Fruit fly (Drosophila melanogaster) whole organism, adult: Measurements from ENCODE around the gene per.
A peak's percentile ranks its signal among the peaks of the same experiment; 100 is the strongest.

Source experiments
- CG11617 ChIP-seq: fragments of 200-800 bp; sonication (Bioruptor generic); optimal IDR thresholded peaks from 2 replicates; lab custom pipeline; 2017; ENCODE audit warnings: mild to moderate bottlenecking, missing biosample characterization, missing genetic modification reagents, missing genetic modification characterization
- CG12768 ChIP-seq: fragments of 200-800 bp; sonication (Bioruptor generic); optimal IDR thresholded peaks from 2 replicates; lab custom pipeline; 2017; ENCODE audit warnings: missing biosample characterization, missing genetic modification characterization, mild to moderate bottlenecking, moderate library complexity, missing genetic modification reagents
- CG14711 ChIP-seq: fragments of 200-800 bp; sonication (Bioruptor generic); optimal IDR thresholded peaks from 2 replicates; lab custom pipeline; 2018; ENCODE audit warnings: missing biosample characterization, mild to moderate bottlenecking, missing genetic modification characterization, moderate library complexity
- CG1620 ChIP-seq: fragments of 200-800 bp; sonication (Bioruptor generic); optimal IDR thresholded peaks from 2 replicates; lab custom pipeline; 2016; ENCODE audit warnings: missing biosample characterization, missing genetic modification characterization
- CG33017 ChIP-seq: fragments of 200-800 bp; sonication (Bioruptor generic); optimal IDR thresholded peaks from 2 replicates; lab custom pipeline; 2018; ENCODE audit warnings: missing biosample characterization, mild to moderate bottlenecking, missing genetic modification characterization, moderate library complexity
- CG5204 ChIP-seq: fragments of 200-800 bp; sonication (Bioruptor generic); optimal IDR thresholded peaks from 2 replicates; lab custom pipeline; 2016; ENCODE audit warnings: missing biosample characterization, missing genetic modification characterization
- CG7045 ChIP-seq: fragments of 200-800 bp; sonication (Bioruptor generic); optimal IDR thresholded peaks from 2 replicates; lab custom pipeline; 2017; ENCODE audit warnings: missing biosample characterization, mild to moderate bottlenecking, missing genetic modification characterization
- CG7101 ChIP-seq: fragments of 200-800 bp; sonication (Bioruptor generic); optimal IDR thresholded peaks from 2 replicates; lab custom pipeline; 2018; ENCODE audit warnings: missing biosample characterization, mild to moderate bottlenecking, missing genetic modification characterization, moderate library complexity
- Clk ChIP-seq: fragments of 200-800 bp; sonication (Bioruptor generic); optimal IDR thresholded peaks from 2 replicates; lab custom pipeline; 2017; ENCODE audit warnings: missing biosample characterization, missing genetic modification characterization
- Crg-1 ChIP-seq: fragments of 200-800 bp; sonication (Bioruptor generic); optimal IDR thresholded peaks from 2 replicates; lab custom pipeline; 2016; ENCODE audit warnings: missing biosample characterization, missing genetic modification characterization
- Hr96 ChIP-seq: fragments of 200-800 bp; sonication (Bioruptor generic); optimal IDR thresholded peaks from 2 replicates; lab custom pipeline; 2016; ENCODE audit warnings: missing biosample characterization, missing genetic modification characterization
- Mnt ChIP-seq: fragments of 200-800 bp; sonication (Bioruptor generic); optimal IDR thresholded peaks from 2 replicates; lab custom pipeline; 2016; ENCODE audit warnings: missing biosample characterization, mild to moderate bottlenecking, missing genetic modification characterization
- bab1 ChIP-seq: fragments of 200-800 bp; sonication (Bioruptor generic); optimal IDR thresholded peaks from 3 replicates; lab custom pipeline; 2019; ENCODE audit warnings: missing biosample characterization, mild to moderate bottlenecking, missing genetic modification characterization, moderate library complexity
- cic ChIP-seq: fragments of 200-800 bp; sonication (Bioruptor generic); optimal IDR thresholded peaks from 2 replicates; lab custom pipeline; 2017; ENCODE audit warnings: missing biosample characterization, mild to moderate bottlenecking, missing genetic modification characterization, moderate library complexity
- cnc ChIP-seq, 2 experiments: fragments of >200 bp; optimal IDR thresholded peaks; 2 replicates each; lab custom pipeline; 2017
- kay ChIP-seq: fragments of 200-800 bp; sonication (Bioruptor generic); peaks from one replicate; lab custom pipeline; 2016; ENCODE audit warnings: missing biosample characterization, missing genetic modification characterization, borderline replicate concordance
- ovo ChIP-seq: fragments of 200-800 bp; sonication (Bioruptor generic); optimal IDR thresholded peaks from 2 replicates; lab custom pipeline; 2016; ENCODE audit warnings: missing biosample characterization, missing genetic modification characterization
- pad ChIP-seq: fragments of 200-800 bp; sonication (Bioruptor generic); optimal IDR thresholded peaks from 3 replicates; lab custom pipeline; 2017; ENCODE audit warnings: missing biosample characterization, missing genetic modification characterization, mild to moderate bottlenecking, moderate library complexity, missing genetic modification reagents
- tj ChIP-seq: fragments of 200-800 bp; sonication (Bioruptor generic); optimal IDR thresholded peaks from 3 replicates; lab custom pipeline; 2017; ENCODE audit warnings: missing biosample characterization, mild to moderate bottlenecking, missing genetic modification characterization, moderate library complexity
- toe ChIP-seq: fragments of 200-800 bp; sonication (Bioruptor generic); optimal IDR thresholded peaks from 2 replicates; lab custom pipeline; 2016; ENCODE audit warnings: missing biosample characterization, missing genetic modification characterization

per gene

DNA sequence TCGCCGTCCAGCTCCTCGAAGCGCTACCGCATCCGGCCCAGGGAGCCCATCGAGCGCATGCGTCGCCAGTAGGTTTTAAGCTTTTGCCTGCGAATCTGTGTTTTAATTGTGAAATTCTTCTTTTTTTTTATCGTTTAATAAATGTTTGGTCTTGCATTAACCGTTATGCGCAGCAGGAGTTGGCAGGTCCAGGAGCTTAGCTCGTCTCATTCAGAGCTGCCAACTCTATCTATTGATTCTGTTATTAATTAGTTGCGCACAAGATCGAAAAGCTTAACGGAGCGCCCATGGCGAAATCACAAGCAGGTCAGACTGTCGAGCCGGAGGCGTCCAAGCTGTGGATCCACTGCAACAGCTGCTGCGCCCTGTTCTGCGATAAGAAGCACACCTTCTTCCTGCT is 41.0 kb downstream of the per start, which contains the start of gene vilya:
vilya (plus strand) TSS at position 259 of the 400 bp plus-strand sequence.
- TF ChIP-seq Clk (GFP tag; lab: Kevin White, UChicago) (no peak), CG5204 (GFP tag; lab: Kevin White, UChicago) (no peak), Mnt (no peak)

dm6 chrX:2727506-2727905 is 42.1 kb downstream of the per start, which contains the start of gene dwg:
Gene dwg, plus strand, starts transcription at chrX:2727698.
- TF ChIP-seq bab1 = peak; percentile 29
- TF ChIP-seq cic (GFP tag; lab: Kevin White, UChicago) = no peak

- TF ChIP-seq CG11617 (GFP tag; lab: Kevin White, UChicago) (peak; percentile 77), Crg-1 (peak; percentile 32), CG5204 (GFP tag; lab: Kevin White, UChicago) (no peak), tj (GFP tag; lab: Kevin White, UChicago) (peak; percentile 35), CG1620 (peak; percentile 66), bab1 (peak; percentile 77), pad (GFP tag; lab: Kevin White, UChicago) (peak; percentile 60), cnc (optimal IDR thresholded peaks at IDR 0.05; lab: Kevin White, UChicago) (no peak), CG7101 (tag; lab: Kevin White, UChicago) (peak; percentile 68), CG12768 (GFP tag; lab: Kevin White, UChicago) (peak; percentile 63), Hr96 (GFP tag; lab: Kevin White, UChicago) (no peak), CG7045 (peak; percentile 40), cic (GFP tag; lab: Kevin White, UChicago) (no peak), ovo (peak; percentile 44), toe (GFP tag; lab: Kevin White, UChicago) (no peak), Mnt (peak; percentile 98), Clk (GFP tag; lab: Kevin White, UChicago) (peak; percentile 45), CG14711 (tag; lab: Kevin White, UChicago) (peak; percentile 50), kay (no peak), CG33017 (tag; lab: Kevin White, UChicago) (peak; percentile 29)
These were observed 46.7 kb downstream of the per start, which contains the start of the genes ttm50 and CG2712 for dm6 chrX:2732127-2732526. Gene ttm50, minus strand, starts transcription at chrX:2732190. Gene CG2712, plus strand, starts transcription at chrX:2732469.

DNA sequence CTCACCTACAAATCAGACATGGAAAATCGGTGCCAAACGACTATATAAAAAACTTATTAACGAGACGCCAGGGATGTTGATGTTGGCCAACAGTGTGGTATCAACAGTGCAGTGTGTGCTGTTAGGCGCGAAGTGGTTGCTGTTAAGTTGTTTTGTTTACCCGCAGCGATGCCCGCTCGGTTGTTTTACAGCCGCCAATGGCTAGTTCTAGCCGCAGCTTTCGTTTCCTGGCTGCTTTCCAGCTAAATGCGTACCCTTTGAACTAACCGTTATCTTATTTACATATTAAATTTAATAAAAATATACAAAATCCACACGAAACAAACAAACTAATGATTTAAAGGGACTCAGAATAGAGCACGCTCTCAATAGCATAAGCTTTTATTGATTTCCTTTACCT is 53.3 kb downstream of the per start, which contains the start of gene crm:
crm (minus strand) TSS at position 111 of the 400 bp plus-strand sequence.
- TF ChIP-seq Mnt (peak; percentile 54), ovo (peak; percentile 86), CG33017 (tag; lab: Kevin White, UChicago) (no peak), CG7101 (tag; lab: Kevin White, UChicago) (peak; percentile 37), CG7045 (no peak), bab1 (no peak), pad (GFP tag; lab: Kevin White, UChicago) (no peak)

DNA sequence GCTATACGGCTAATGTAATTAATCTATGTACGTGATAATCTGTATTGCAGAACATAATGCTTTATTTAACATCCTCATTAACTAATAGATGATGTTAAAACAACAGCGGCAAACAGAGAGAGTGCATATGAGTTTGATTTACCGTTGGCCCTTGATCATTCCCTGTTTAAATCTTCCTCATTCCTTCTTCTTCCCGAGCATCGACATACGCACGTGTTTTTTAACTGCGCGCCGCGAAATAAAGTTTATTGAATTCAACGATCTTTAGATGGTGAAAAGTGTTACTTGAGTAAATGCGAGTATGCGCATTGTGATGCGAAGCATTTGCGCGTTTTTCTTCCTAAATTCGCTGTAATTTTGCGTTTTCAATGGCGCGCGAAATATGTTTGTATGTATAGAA is 54.7 kb downstream of the per start, which contains the start of gene kirre:
kirre (plus strand) TSS at position 301 of the 400 bp plus-strand sequence.
- TF ChIP-seq CG14711 (tag; lab: Kevin White, UChicago) (no peak), Clk (GFP tag; lab: Kevin White, UChicago) (no peak), CG1620 (no peak), bab1 (no peak), Crg-1 (no peak), Mnt (no peak), kay (no peak), CG7101 (tag; lab: Kevin White, UChicago) (no peak), CG33017 (tag; lab: Kevin White, UChicago) (no peak), tj (GFP tag; lab: Kevin White, UChicago) (no peak), Hr96 (GFP tag; lab: Kevin White, UChicago) (no peak), CG12768 (GFP tag; lab: Kevin White, UChicago) (no peak), cic (GFP tag; lab: Kevin White, UChicago) (no peak), pad (GFP tag; lab: Kevin White, UChicago) (no peak)

DNA sequence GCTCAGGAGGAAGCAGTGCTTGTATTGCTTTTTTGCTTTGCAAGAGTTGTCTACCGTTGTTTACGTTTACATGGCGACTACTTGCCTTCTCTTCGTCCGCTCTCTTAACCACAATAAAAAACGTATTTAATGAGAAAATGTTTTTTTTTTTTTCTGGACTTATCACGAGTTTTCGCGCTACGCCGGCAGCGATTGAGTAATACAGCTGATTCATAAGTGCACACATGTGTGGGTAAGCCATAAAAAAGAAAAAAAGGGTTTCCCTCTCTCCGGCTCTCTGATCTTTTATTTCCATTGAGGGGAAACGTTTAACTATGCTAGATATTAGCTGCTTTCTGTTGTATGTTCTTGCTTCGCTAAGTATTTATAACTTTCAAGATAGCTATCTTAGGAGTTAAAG is 56.7 kb downstream of the per start:
- TF ChIP-seq toe (GFP tag; lab: Kevin White, UChicago) (no peak), CG12768 (GFP tag; lab: Kevin White, UChicago) (peak; percentile 59), kay (peak; percentile 98), CG7045 (peak; percentile 11), CG33017 (tag; lab: Kevin White, UChicago) (peak; percentile 52), Crg-1 (no peak), bab1 (no peak), ovo (peak; percentile 3), Clk (GFP tag; lab: Kevin White, UChicago) (no peak), tj (GFP tag; lab: Kevin White, UChicago) (peak; percentile 49), cic (GFP tag; lab: Kevin White, UChicago) (peak; percentile 94), CG14711 (tag; lab: Kevin White, UChicago) (no peak), CG1620 (no peak), pad (GFP tag; lab: Kevin White, UChicago) (peak; percentile 89), CG5204 (GFP tag; lab: Kevin White, UChicago) (no peak), cnc (optimal IDR thresholded peaks at IDR 0.05; lab: Kevin White, UChicago) (no peak), CG11617 (GFP tag; lab: Kevin White, UChicago) (peak; percentile 56), Mnt (peak; percentile 58), CG7101 (tag; lab: Kevin White, UChicago) (no peak), Hr96 (GFP tag; lab: Kevin White, UChicago) (no peak)
